Worm (Caenorhabditis elegans): ENCODE results near the gene pin-2.

The pin-2 gene

ce11 chrIV:12836208-12836607 lies 42.6 kb downstream of the pin-2 start, which contains the start of gene M02B1.3:
Gene M02B1.3 (plus strand): TSS chrIV:12836508.
- no peak for TF ChIP-seq ref-1 (GFP tag; conservative IDR thresholded peaks at IDR 0.05)
- no peak for TF ChIP-seq med-1 (GFP tag; optimal IDR thresholded peaks at IDR 0.05; ENCODE audit: insufficient read depth)
- TF ChIP-seq klf-2 (GFP tag; conservative IDR thresholded peaks at IDR 0.05): no peak
- no peak for TF ChIP-seq flt-1 (GFP tag; IDR thresholded peaks at IDR 0.05)
- no peak for TF ChIP-seq tab-1 (GFP tag; IDR thresholded peaks at IDR 0.05)
- TF ChIP-seq T22C8.4 (GFP tag; IDR thresholded peaks at IDR 0.05): no peak
- TF ChIP-seq ztf-29 (GFP tag; IDR thresholded peaks at IDR 0.05): no peak
- no peak for TF ChIP-seq ztf-23 (GFP tag; IDR thresholded peaks at IDR 0.05)
- no peak for TF ChIP-seq cog-1 (tag; optimal IDR thresholded peaks at IDR 0.05)

ce11 chrIV:12840348-12840747 lies 46.7 kb downstream of the pin-2 start:
- TF ChIP-seq ztf-29 (GFP tag; IDR thresholded peaks at IDR 0.05) (no peak), tab-1 (GFP tag; IDR thresholded peaks at IDR 0.05) (no peak), ref-1 (GFP tag; conservative IDR thresholded peaks at IDR 0.05) (no peak), flt-1 (GFP tag; IDR thresholded peaks at IDR 0.05) (no peak), med-1 (GFP tag; optimal IDR thresholded peaks at IDR 0.05; ENCODE audit: insufficient read depth) (no peak), ztf-23 (GFP tag; IDR thresholded peaks at IDR 0.05) (no peak), cog-1 (tag; optimal IDR thresholded peaks at IDR 0.05) (no peak), klf-2 (GFP tag; conservative IDR thresholded peaks at IDR 0.05) (no peak), T22C8.4 (GFP tag; IDR thresholded peaks at IDR 0.05) (no peak)

ce11 chrIV:12840873-12841272 lies 47.2 kb downstream of the pin-2 start:
- TF ChIP-seq ztf-23 (GFP tag; IDR thresholded peaks at IDR 0.05): no peak

ce11 chrIV:12842121-12842520 lies 48.5 kb downstream of the pin-2 start:
- TF ChIP-seq med-1 (GFP tag; optimal IDR thresholded peaks at IDR 0.05; ENCODE audit: insufficient read depth) (no peak), ref-1 (GFP tag; conservative IDR thresholded peaks at IDR 0.05) (no peak), tab-1 (GFP tag; IDR thresholded peaks at IDR 0.05) (no peak), T22C8.4 (GFP tag; IDR thresholded peaks at IDR 0.05) (no peak), ztf-29 (GFP tag; IDR thresholded peaks at IDR 0.05) (no peak), cog-1 (tag; optimal IDR thresholded peaks at IDR 0.05) (no peak), klf-2 (GFP tag; conservative IDR thresholded peaks at IDR 0.05) (no peak), flt-1 (GFP tag; IDR thresholded peaks at IDR 0.05) (no peak)

ce11 chrIV:12842895-12843294 lies 49.2 kb downstream of the pin-2 start:
- TF ChIP-seq T22C8.4 (GFP tag; IDR thresholded peaks at IDR 0.05) (no peak), ztf-29 (GFP tag; IDR thresholded peaks at IDR 0.05) (no peak), tab-1 (GFP tag; IDR thresholded peaks at IDR 0.05) (no peak), ztf-23 (GFP tag; IDR thresholded peaks at IDR 0.05) (no peak), cog-1 (tag; optimal IDR thresholded peaks at IDR 0.05) (no peak), med-1 (GFP tag; optimal IDR thresholded peaks at IDR 0.05; ENCODE audit: insufficient read depth) (no peak)

ce11 chrIV:12845596-12845995 lies 51.9 kb downstream of the pin-2 start, which contains the start of gene txt-19:
Gene txt-19 (plus strand): TSS chrIV:12845899.
- no peak for TF ChIP-seq tab-1 (GFP tag; IDR thresholded peaks at IDR 0.05)
- TF ChIP-seq T22C8.4 (GFP tag; IDR thresholded peaks at IDR 0.05): no peak
- no peak for TF ChIP-seq med-1 (GFP tag; optimal IDR thresholded peaks at IDR 0.05; ENCODE audit: insufficient read depth)
- no peak for TF ChIP-seq ref-1 (GFP tag; conservative IDR thresholded peaks at IDR 0.05)
- no peak for TF ChIP-seq ztf-29 (GFP tag; IDR thresholded peaks at IDR 0.05)
- TF ChIP-seq cog-1 (tag; optimal IDR thresholded peaks at IDR 0.05): no peak
- no peak for TF ChIP-seq klf-2 (GFP tag; conservative IDR thresholded peaks at IDR 0.05)
- no peak for TF ChIP-seq ztf-23 (GFP tag; IDR thresholded peaks at IDR 0.05)
- TF ChIP-seq flt-1 (GFP tag; IDR thresholded peaks at IDR 0.05): no peak
